Worm (Caenorhabditis elegans) whole organism, mixed stage, embryonic: Measurements from ENCODE around the gene prcc-1.

Experiments used
- M03D4.4 ChIP-seq: sonication (generic microtip); optimal IDR thresholded peaks from 2 replicates; lab custom pipeline; 2017; ENCODE audit warnings: mild to moderate bottlenecking, missing genetic modification characterization, missing compliant biosample characterization
- bed-3 ChIP-seq: fragments of 200-800 bp; sonication (Bioruptor generic); optimal IDR thresholded peaks from 3 replicates; lab custom pipeline; 2018; ENCODE audit warnings: mild to moderate bottlenecking, missing genetic modification characterization, moderate library complexity, missing compliant biosample characterization
- blmp-1 ChIP-seq: fragments of 150-350 bp; optimal IDR thresholded peaks from 2 replicates; lab custom pipeline; 2014; ENCODE audit warnings: missing biosample characterization, missing genetic modification characterization
- ceh-39 ChIP-seq: fragments of 150-350 bp; optimal IDR thresholded peaks from 2 replicates; lab custom pipeline; 2014; ENCODE audit warnings: missing biosample characterization, missing genetic modification characterization
- ceh-43 ChIP-seq: fragments of 200-800 bp; sonication (Bioruptor generic); optimal IDR thresholded peaks from 2 replicates; lab custom pipeline; 2018; ENCODE audit warnings: mild to moderate bottlenecking, missing genetic modification characterization, moderate library complexity, missing compliant biosample characterization
- ceh-83 ChIP-seq: fragments of 200-800 bp; sonication (Bioruptor generic); optimal IDR thresholded peaks from 2 replicates; lab custom pipeline; 2018; ENCODE audit warnings: mild to moderate bottlenecking, missing genetic modification characterization, missing compliant biosample characterization
- cnd-1 ChIP-seq: fragments of 200-800 bp; sonication (Bioruptor generic); optimal IDR thresholded peaks from 2 replicates; lab custom pipeline; 2018; ENCODE audit warnings: mild to moderate bottlenecking, missing genetic modification characterization, missing compliant biosample characterization
- drap-1 ChIP-seq: fragments of 200-800 bp; sonication (Bioruptor generic); optimal IDR thresholded peaks from 3 replicates; lab custom pipeline; 2018; ENCODE audit warnings: mild to moderate bottlenecking, missing genetic modification characterization, missing compliant biosample characterization
- elt-1 ChIP-seq: sonication (generic microtip); optimal IDR thresholded peaks from 2 replicates; lab custom pipeline; 2017; ENCODE audit warnings: missing genetic modification characterization, mild to moderate bottlenecking, missing compliant biosample characterization, antibody characterized with exemption, moderate library complexity, borderline replicate concordance; ENCODE audit not compliant: insufficient read depth
- elt-3 ChIP-seq: fragments of 150-350 bp; optimal IDR thresholded peaks from 2 replicates; lab custom pipeline; 2014; ENCODE audit warnings: missing biosample characterization, missing genetic modification characterization
- flh-1 ChIP-seq: fragments of 200-800 bp; sonication (Bioruptor generic); optimal IDR thresholded peaks from 2 replicates; lab custom pipeline; 2018; ENCODE audit warnings: mild to moderate bottlenecking, missing genetic modification characterization, moderate library complexity, missing compliant biosample characterization
- hlh-1 ChIP-seq: fragments of 150-350 bp; optimal IDR thresholded peaks from 2 replicates; lab custom pipeline; 2014; ENCODE audit warnings: missing biosample characterization, missing genetic modification reagents, missing genetic modification characterization
- lin-13 ChIP-seq: fragments of 150-350 bp; optimal IDR thresholded peaks from 2 replicates; lab custom pipeline; 2014; ENCODE audit warnings: missing biosample characterization, missing genetic modification characterization
- lin-32 ChIP-seq: fragments of 200-800 bp; sonication (Bioruptor generic); optimal IDR thresholded peaks from 2 replicates; lab custom pipeline; 2018; ENCODE audit warnings: mild to moderate bottlenecking, missing genetic modification characterization, missing compliant biosample characterization
- lsy-2 ChIP-seq: fragments of 150-350 bp; optimal IDR thresholded peaks from 2 replicates; lab custom pipeline; 2014; ENCODE audit warnings: missing biosample characterization, missing genetic modification characterization
- mls-2 ChIP-seq: sonication (generic microtip); optimal IDR thresholded peaks from 2 replicates; lab custom pipeline; 2016; ENCODE audit warnings: mild to moderate bottlenecking, missing genetic modification characterization, moderate library complexity, missing compliant biosample characterization
- nhr-12 ChIP-seq: fragments of 150-350 bp; optimal IDR thresholded peaks from 2 replicates; lab custom pipeline; 2014; ENCODE audit warnings: missing biosample characterization, missing genetic modification characterization
- nhr-2 ChIP-seq: fragments of 150-350 bp; optimal IDR thresholded peaks from 2 replicates; lab custom pipeline; 2014; ENCODE audit warnings: missing biosample characterization, missing genetic modification characterization
- nhr-237 ChIP-seq: fragments of 150-350 bp; optimal IDR thresholded peaks from 2 replicates; lab custom pipeline; 2014; ENCODE audit warnings: missing biosample characterization, missing genetic modification characterization
- sem-2 ChIP-seq: fragments of 200-800 bp; sonication (Bioruptor generic); optimal IDR thresholded peaks from 2 replicates; lab custom pipeline; 2018; ENCODE audit warnings: mild to moderate bottlenecking, missing genetic modification characterization, missing compliant biosample characterization
- snpc-4 ChIP-seq: fragments of 150-350 bp; optimal IDR thresholded peaks from 2 replicates; lab custom pipeline; 2014; ENCODE audit warnings: missing biosample characterization, missing genetic modification characterization
- sptf-1 ChIP-seq: sonication (generic microtip); optimal IDR thresholded peaks from 2 replicates; lab custom pipeline; 2017; ENCODE audit warnings: mild to moderate bottlenecking, missing genetic modification characterization, moderate library complexity, missing compliant biosample characterization
- tbx-8 ChIP-seq: fragments of 200-800 bp; sonication (Bioruptor generic); optimal IDR thresholded peaks from 2 replicates; lab custom pipeline; 2018; ENCODE audit warnings: mild to moderate bottlenecking, missing genetic modification characterization, moderate library complexity, missing compliant biosample characterization
- unc-120 ChIP-seq: sonication (generic microtip); optimal IDR thresholded peaks from 2 replicates; lab custom pipeline; 2017; ENCODE audit warnings: missing genetic modification characterization, missing compliant biosample characterization; ENCODE audit not compliant: poor library complexity, severe bottlenecking
- unc-39 ChIP-seq: fragments of 150-350 bp; optimal IDR thresholded peaks from 2 replicates; lab custom pipeline; 2014; ENCODE audit warnings: missing biosample characterization, missing genetic modification characterization
- ztf-11 ChIP-seq: fragments of 150-350 bp; optimal IDR thresholded peaks from 2 replicates; lab custom pipeline; 2014; ENCODE audit warnings: missing biosample characterization, missing genetic modification characterization

The prcc-1 gene

DNA sequence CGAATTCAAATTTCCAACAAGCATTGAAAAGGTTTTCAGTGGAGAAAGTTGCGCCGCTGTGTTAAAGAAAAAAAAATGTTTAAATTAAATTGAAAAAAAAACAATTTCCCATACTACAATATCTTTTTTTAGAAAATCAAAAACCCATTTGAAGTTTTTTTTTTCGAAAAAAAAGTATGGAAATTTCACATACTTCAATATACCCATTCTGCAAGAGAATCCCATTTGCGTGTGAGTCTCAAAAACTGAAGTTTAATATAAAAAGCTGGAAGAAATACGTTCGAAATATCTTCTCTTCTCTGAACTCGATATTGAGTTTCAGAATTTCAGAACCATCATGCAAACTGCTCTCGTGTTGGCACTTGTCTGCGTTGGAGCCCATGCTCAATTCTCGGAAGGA is 23.5 kb downstream of the prcc-1 start, which contains the start of gene scl-7:
Gene scl-7, plus strand, starts transcription at position 301 of the 400 bp plus-strand sequence.
- TF ChIP-seq nhr-237 (tag; lab: Kevin White, UChicago) (no peak), lin-32 (GFP tag; lab: Kevin White, UChicago) (no peak), unc-120 (tag; lab: Kevin White, UChicago) (no peak), snpc-4 (tag; lab: Kevin White, UChicago) (no peak), flh-1 (GFP tag; lab: Kevin White, UChicago) (no peak), lsy-2 (tag; lab: Kevin White, UChicago) (no peak), M03D4.4 (tag; lab: Kevin White, UChicago) (no peak), tbx-8 (GFP tag; lab: Kevin White, UChicago) (no peak), nhr-12 (tag; lab: Kevin White, UChicago) (no peak), sem-2 (GFP tag; lab: Kevin White, UChicago) (no peak), elt-1 (no peak), drap-1 (GFP tag; lab: Kevin White, UChicago) (no peak), ztf-11 (tag; lab: Kevin White, UChicago) (no peak), lin-13 (tag; lab: Kevin White, UChicago) (no peak), ceh-83 (no peak), unc-39 (tag; lab: Kevin White, UChicago) (no peak)

DNA sequence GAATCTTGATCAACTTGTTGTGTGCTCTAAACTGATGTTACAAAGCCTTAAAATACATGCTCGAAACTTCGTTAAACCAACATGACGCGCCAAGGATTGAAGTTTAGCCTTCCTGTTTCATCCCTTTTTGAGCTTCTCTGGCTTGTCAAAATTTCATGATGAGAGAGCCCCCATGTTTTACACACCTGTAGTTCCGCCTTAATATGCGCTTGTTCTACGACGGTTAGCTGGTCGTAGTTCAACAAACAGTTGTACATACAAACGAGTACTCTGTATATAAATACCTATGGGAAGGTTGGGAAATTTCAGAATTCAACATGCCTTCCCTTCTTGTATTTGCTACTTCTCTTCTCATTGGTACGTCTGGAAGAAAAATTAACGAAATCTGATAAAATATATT is 25.1 kb downstream of the prcc-1 start, which contains the start of gene scl-6:
Gene scl-6, plus strand, starts transcription at position 301 of the 400 bp plus-strand sequence.
- TF ChIP-seq cnd-1 (tag; lab: Kevin White, UChicago), result no peak
- TF ChIP-seq, all 35 proteins: peak for 0

DNA sequence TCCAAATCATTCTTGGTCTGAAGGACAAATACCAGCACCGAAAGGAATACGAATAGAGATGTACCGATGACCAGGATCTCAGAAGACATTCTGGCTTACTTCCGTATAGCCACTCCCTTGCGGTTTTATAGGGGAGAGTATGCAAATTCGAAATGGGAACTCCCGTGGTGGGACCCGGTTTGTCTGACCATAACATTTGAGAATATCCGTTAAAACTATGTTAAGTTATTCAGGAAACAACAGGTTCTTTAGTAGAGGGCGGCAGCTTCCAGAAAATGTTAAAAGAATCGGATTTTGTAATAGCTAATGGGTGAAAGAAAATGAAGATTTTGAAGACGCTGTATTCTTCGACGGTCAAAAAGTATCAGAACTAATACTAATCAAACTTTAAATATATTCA is 26.4 kb downstream of the prcc-1 start, which contains the start of gene col-131:
Gene col-131, minus strand, starts transcription at position 101 of the 400 bp plus-strand sequence.
- TF ChIP-seq nhr-237 (tag; lab: Kevin White, UChicago) (no peak), ztf-11 (tag; lab: Kevin White, UChicago) (no peak), bed-3 (GFP tag; lab: Kevin White, UChicago) (no peak), ceh-39 (tag; lab: Kevin White, UChicago) (no peak), blmp-1 (tag; lab: Kevin White, UChicago) (no peak), elt-3 (tag; lab: Kevin White, UChicago) (no peak), M03D4.4 (tag; lab: Kevin White, UChicago) (no peak), lsy-2 (tag; lab: Kevin White, UChicago) (no peak), snpc-4 (tag; lab: Kevin White, UChicago) (no peak), hlh-1 (no peak), sem-2 (GFP tag; lab: Kevin White, UChicago) (no peak)

DNA sequence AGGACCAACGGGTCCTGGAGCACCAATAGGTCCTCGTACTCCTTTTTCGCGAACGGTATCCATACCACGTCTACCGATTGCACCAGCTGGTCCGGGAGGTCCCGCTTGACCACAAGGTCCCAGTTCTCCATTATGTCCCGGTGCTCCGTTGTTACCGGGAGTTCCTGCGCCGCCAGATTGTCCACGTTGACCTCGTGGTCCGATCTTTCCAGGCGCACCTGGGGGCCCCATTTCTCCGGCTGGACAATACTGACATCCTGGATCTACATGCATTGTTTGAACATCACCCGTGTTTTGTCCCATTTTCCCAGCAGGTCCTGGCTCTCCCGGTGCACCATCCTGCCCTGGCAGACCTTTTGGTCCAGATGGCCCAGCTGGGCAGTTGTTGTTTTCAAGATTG is 27.6 kb downstream of the prcc-1 start:
- no peak for TF ChIP-seq ceh-83
- no peak for TF ChIP-seq lsy-2 (tag; lab: Kevin White, UChicago)
- no peak for TF ChIP-seq ceh-39 (tag; lab: Kevin White, UChicago)
- TF ChIP-seq flh-1 (GFP tag; lab: Kevin White, UChicago), result no peak
- TF ChIP-seq tbx-8 (GFP tag; lab: Kevin White, UChicago), result no peak
- no peak for TF ChIP-seq sptf-1 (tag; lab: Kevin White, UChicago)
- no peak for TF ChIP-seq unc-120 (tag; lab: Kevin White, UChicago)
- TF ChIP-seq, all 35 proteins: peak for 0

DNA sequence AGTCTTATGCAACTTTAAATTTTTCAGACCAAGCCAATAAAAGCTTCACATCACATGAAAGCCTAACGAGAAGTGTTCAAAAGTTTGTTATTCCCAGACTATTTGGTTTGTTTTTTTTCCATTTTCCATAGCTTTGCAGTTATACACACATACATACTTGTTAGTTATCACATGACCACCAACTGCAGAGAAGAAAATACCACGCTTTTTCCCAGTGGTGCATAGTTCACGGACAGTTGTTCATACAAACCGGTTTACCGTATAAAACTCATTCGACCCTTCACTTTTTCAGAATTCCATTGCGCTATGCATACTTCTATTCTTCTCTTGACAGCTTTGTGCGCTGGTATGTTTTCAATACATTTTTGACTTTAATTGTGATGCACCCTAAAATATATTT is 29.9 kb downstream of the prcc-1 start, which contains the start of gene scl-5:
Gene scl-5, plus strand, starts transcription at position 301 of the 400 bp plus-strand sequence.
- TF ChIP-seq drap-1 (GFP tag; lab: Kevin White, UChicago) (no peak), ztf-11 (tag; lab: Kevin White, UChicago) (no peak), nhr-2 (no peak)

DNA sequence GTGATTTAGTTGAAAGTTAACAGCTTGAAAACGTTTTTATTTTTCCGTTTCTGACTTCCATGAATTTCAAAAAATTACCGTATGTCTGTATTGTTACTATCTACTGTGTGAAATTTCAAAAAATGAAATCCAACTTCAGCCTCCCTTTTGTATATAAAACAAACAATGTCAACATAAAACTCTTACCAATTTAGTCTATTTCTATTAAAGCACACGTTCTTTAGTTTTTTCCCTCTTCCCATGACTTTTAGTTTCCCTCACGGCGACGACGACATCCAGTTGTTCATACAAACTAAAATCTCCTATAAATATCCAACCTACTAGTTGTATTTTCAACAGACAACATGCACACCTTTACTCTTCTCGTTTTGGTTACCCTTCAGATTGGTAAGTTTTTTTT is 34.3 kb downstream of the prcc-1 start, which contains the start of gene scl-3:
Gene scl-3, plus strand, starts transcription at position 301 of the 400 bp plus-strand sequence.
- TF ChIP-seq ceh-83, result no peak

DNA sequence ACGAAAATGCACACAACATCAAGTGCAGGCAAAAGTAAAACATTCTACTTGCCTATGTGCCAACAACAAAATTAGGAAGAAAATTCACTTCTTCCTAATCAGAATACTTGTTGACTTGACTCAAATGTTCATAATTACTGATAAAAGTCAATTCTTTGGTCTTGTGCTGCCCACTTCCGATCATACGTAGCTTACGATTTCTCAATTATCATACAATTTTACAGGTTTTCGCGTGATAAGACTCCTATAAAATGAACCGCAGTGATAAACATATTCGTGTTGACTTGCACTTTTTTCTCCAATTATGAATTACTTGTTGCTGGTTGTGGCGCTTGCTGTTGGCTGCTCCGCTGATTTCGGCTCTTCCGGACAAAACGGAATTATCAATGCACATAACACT is 36.2 kb downstream of the prcc-1 start, which contains the start of gene scl-2:
Gene scl-2, plus strand, starts transcription at position 293 of the 400 bp plus-strand sequence.
- TF ChIP-seq unc-39 (tag; lab: Kevin White, UChicago), result no peak
- TF ChIP-seq mls-2, result no peak
- TF ChIP-seq hlh-1, result no peak
- TF ChIP-seq sem-2 (GFP tag; lab: Kevin White, UChicago), result no peak
- TF ChIP-seq bed-3 (GFP tag; lab: Kevin White, UChicago), result no peak
- TF ChIP-seq flh-1 (GFP tag; lab: Kevin White, UChicago), result no peak
- no peak for TF ChIP-seq ceh-43 (GFP tag; lab: Kevin White, UChicago)
- TF ChIP-seq nhr-237 (tag; lab: Kevin White, UChicago), result no peak
